Worm (Caenorhabditis elegans): ENCODE data around the gene Y47D3A.32.

DNA sequence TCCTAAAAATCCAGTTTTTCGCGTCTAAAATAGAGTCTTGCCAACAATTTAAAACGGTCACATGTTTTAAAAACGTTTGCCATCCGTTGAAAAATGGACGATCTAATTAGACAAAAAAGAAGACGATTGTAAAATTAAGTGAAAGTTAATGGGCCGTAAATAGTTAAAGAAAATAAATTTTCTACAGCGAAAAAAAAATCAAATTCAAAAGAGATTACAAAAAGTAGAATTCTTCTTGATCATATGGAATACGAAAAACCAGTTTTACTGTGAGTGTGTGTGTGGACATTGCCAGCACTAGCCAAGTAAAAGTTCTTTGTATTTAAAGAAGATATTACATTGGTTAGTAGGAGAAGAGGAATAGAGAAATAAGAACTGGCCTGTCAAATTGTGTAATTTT is 9.9 kb downstream of the Y47D3A.32 start:
- TF ChIP-seq lin-15B (tag; optimal IDR thresholded peaks at IDR 0.05) (no peak), nhr-77 (tag; optimal IDR thresholded peaks at IDR 0.05) (no peak), ama-1 (optimal IDR thresholded peaks at IDR 0.05) (no peak), unc-62 (GFP tag; optimal IDR thresholded peaks at IDR 0.05 in 1 of 2) (peak in 1 of 2 experiments; percentile 46), unc-62 (tag; optimal IDR thresholded peaks at IDR 0.05) (no peak), unc-39 (tag; optimal IDR thresholded peaks at IDR 0.05) (no peak), lin-39 (tag; optimal IDR thresholded peaks at IDR 0.05) (no peak), snpc-4 (tag; optimal IDR thresholded peaks at IDR 0.05) (no peak)

Data from whole organism, L4 larva.